Fruit fly (Drosophila melanogaster): Measurements from ENCODE around the gene r.

r gene

DNA sequence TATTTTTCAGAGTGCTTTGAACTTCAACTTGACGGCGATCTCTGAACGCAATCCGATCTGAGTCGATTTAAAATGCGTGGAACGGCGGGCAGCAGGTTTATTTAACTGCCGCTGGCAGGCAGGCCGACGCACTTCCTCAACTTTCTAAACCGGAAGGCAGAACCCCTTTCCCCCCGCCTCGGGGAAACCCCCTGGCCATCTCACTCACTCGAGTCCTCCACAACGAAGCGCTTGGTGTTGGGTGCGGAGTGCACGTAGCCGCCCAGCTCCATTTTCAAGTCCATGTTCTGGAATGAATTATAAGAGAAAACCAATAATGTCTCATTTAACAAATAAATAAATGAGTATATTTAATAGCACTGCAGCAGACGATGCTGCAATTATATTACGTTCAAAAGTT is 14.7 kb downstream of the r start:
- TF ChIP-seq CG6792 (GFP tag; optimal IDR thresholded peaks at IDR 0.05) (no peak), cyc (GFP tag; optimal IDR thresholded peaks at IDR 0.05) (no peak), CG3919 (GFP tag; optimal IDR thresholded peaks at IDR 0.05) (no peak), eg (GFP tag; IDR thresholded peaks at IDR 0.05) (no peak; the same call in 2 of the 3 replicates), OdsH (GFP tag; optimal IDR thresholded peaks at IDR 0.05) (no peak), CG10631 (GFP tag; optimal IDR thresholded peaks at IDR 0.05) (no peak), CG11762 (GFP tag; optimal IDR thresholded peaks at IDR 0.05; ENCODE audit: insufficient read depth) (no peak), CG34406 (GFP tag; optimal IDR thresholded peaks at IDR 0.05) (no peak), Blimp-1 (GFP tag; optimal IDR thresholded peaks at IDR 0.05) (no peak), CG1621 (tag; optimal IDR thresholded peaks at IDR 0.05) (no peak), CG3032 (tag; optimal IDR thresholded peaks at IDR 0.05) (no peak), Met (GFP tag; optimal IDR thresholded peaks at IDR 0.05) (peak; percentile 4), Eip78C (GFP tag) (peak; percentile 51)

DNA sequence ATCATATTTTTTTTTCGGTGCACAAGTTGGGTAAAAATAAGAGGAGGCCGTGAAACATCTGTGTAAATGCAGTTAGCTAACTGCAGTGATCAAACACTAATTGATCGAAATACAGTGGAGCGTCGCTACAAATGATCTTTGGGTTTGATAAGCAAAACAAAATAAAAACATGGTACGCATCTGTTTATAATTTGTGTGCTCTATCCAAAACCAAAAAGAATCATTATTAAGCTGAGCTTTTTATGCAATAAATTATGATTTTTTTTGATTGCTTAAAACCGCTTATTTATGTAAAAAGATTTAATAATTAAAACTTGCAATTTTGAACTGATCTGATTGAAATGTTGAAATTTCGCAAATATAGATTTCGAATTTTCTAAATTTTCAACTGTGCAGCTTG is 15.1 kb downstream of the r start:
- TF ChIP-seq lz (GFP tag; optimal IDR thresholded peaks at IDR 0.05), result peak; percentile 13
- no peak for TF ChIP-seq CG1621 (tag; optimal IDR thresholded peaks at IDR 0.05)
- peak; percentile 31; the same call in 1 of the 3 replicates for TF ChIP-seq CG8119 (GFP tag; IDR thresholded peaks at IDR 0.05)
- peak; percentile 34 for TF ChIP-seq Smox (GFP tag; optimal IDR thresholded peaks at IDR 0.05)
- TF ChIP-seq esn (GFP tag; optimal IDR thresholded peaks at IDR 0.05), result peak; percentile 47
- no peak for TF ChIP-seq Eip75B (GFP tag; optimal IDR thresholded peaks at IDR 0.05)
- peak; percentile 32 for TF ChIP-seq CG6276 (GFP tag; optimal IDR thresholded peaks at IDR 0.05)
- peak; percentile 27 for TF ChIP-seq achi (GFP tag; optimal IDR thresholded peaks at IDR 0.05)
- TF ChIP-seq CG32006 (GFP tag; optimal IDR thresholded peaks at IDR 0.05), result peak; percentile 64
- peak; percentile 37 for TF ChIP-seq pdm3 (GFP tag; optimal IDR thresholded peaks at IDR 0.05)
- no peak for TF ChIP-seq CG11902 (GFP tag; optimal IDR thresholded peaks at IDR 0.05)
- TF ChIP-seq CG31627 (GFP tag; optimal IDR thresholded peaks at IDR 0.05), result peak; percentile 29
- peak; percentile 29 for TF ChIP-seq Hr39 (GFP tag; optimal IDR thresholded peaks at IDR 0.05)
- peak; percentile 6 for TF ChIP-seq Sox102F (GFP tag; optimal IDR thresholded peaks at IDR 0.05)
- peak; percentile 14 for TF ChIP-seq OdsH (GFP tag; optimal IDR thresholded peaks at IDR 0.05)
- TF ChIP-seq Hr4 (GFP tag; optimal IDR thresholded peaks at IDR 0.05), result peak; percentile 35
- no peak for TF ChIP-seq Eip93F (GFP tag; optimal IDR thresholded peaks at IDR 0.05)
- TF ChIP-seq spab (GFP tag; optimal IDR thresholded peaks at IDR 0.05), result no peak
- TF ChIP-seq CG9139 (GFP tag; optimal IDR thresholded peaks at IDR 0.05), result no peak
- no peak for TF ChIP-seq svp (GFP tag)
- TF ChIP-seq dsx (GFP tag; optimal IDR thresholded peaks at IDR 0.05; ENCODE audit: poor library complexity, severe bottlenecking), result no peak
- TF ChIP-seq Eip78C (GFP tag), result peak; percentile 45
- TF ChIP-seq cyc (GFP tag; optimal IDR thresholded peaks at IDR 0.05), result peak; percentile 33
- peak in 1 of 2 experiments; percentile 9 for TF ChIP-seq salr (GFP tag; optimal IDR thresholded peaks at IDR 0.05)
- no peak for TF ChIP-seq topi (GFP tag; optimal IDR thresholded peaks at IDR 0.05)

DNA sequence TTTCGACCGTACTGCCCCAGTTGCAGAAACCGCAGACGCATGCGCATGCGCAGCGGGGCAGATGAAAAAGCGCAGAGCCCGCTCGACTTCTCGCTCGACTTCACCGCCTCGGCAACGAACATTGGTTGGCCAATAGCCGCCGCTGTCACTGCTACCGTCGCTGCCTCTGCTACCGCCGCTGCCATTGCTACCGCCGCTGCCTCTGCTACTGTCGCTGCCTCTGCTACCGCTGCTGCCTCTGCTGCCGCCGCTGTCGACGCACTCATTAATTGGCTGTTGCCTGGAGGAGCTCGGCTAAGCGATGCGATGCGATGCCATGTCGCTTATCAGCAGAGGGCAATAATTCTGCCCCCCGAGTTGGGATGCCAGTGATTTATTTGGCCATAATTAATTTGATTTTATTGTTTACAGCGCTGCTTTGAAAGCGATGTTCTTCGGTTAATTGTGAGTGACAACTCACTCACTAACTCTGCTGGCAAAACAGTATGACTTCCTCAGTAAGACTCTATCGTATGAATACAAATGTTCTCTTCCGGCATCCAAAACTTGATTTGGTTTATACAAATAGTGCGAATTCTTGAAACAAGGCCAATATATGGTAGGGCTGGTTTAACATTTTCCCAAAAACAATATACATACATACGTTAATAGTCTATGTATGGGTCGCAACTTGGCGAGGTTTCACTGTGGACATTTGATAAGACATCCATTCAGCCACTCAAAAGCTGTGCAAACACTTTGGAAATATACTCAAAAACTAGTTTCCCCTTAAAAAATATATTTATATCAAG is 15.7 kb downstream of the r start:
- peak; percentile 10 for TF ChIP-seq OdsH (GFP tag; optimal IDR thresholded peaks at IDR 0.05)
- no peak for TF ChIP-seq net (GFP tag; optimal IDR thresholded peaks at IDR 0.05)
- no peak for TF ChIP-seq CG11294 (GFP tag; IDR thresholded peaks at IDR 0.05)
- peak; percentile 40 for TF ChIP-seq Met (GFP tag; optimal IDR thresholded peaks at IDR 0.05)
- TF ChIP-seq topi (GFP tag; optimal IDR thresholded peaks at IDR 0.05), result peak; percentile 8
- no peak for TF ChIP-seq CG9139 (GFP tag; optimal IDR thresholded peaks at IDR 0.05)
- TF ChIP-seq salr (GFP tag; optimal IDR thresholded peaks at IDR 0.05), result no peak
- peak; percentile 6 for TF ChIP-seq lz (GFP tag; optimal IDR thresholded peaks at IDR 0.05)
- TF ChIP-seq CG3032 (tag; optimal IDR thresholded peaks at IDR 0.05), result no peak
- peak; percentile 32 for TF ChIP-seq CG31627 (GFP tag; optimal IDR thresholded peaks at IDR 0.05)
- no peak for TF ChIP-seq CG6276 (GFP tag; optimal IDR thresholded peaks at IDR 0.05)
- no peak for TF ChIP-seq CG6163 (GFP tag; IDR thresholded peaks at IDR 0.05)
- no peak for TF ChIP-seq Ets96B (tag; optimal IDR thresholded peaks at IDR 0.05)
- TF ChIP-seq Blimp-1 (GFP tag; optimal IDR thresholded peaks at IDR 0.05), result no peak
- TF ChIP-seq fd59A (GFP tag; optimal IDR thresholded peaks at IDR 0.05), result no peak
- no peak for TF ChIP-seq CG10669 (GFP tag; optimal IDR thresholded peaks at IDR 0.05)
- no peak for TF ChIP-seq CG11902 (GFP tag; optimal IDR thresholded peaks at IDR 0.05)
- peak; percentile 22 for TF ChIP-seq Sox102F (GFP tag; optimal IDR thresholded peaks at IDR 0.05)
- peak; percentile 90 for TF ChIP-seq svp (GFP tag)
- TF ChIP-seq fkh (GFP tag; optimal IDR thresholded peaks at IDR 0.05), result peak; percentile 1
- no peak for TF ChIP-seq achi (GFP tag; optimal IDR thresholded peaks at IDR 0.05)
- no peak for TF ChIP-seq fd85E (GFP tag; optimal IDR thresholded peaks at IDR 0.05)
- TF ChIP-seq CG8119 (GFP tag; IDR thresholded peaks at IDR 0.05), result no peak
- TF ChIP-seq spab (GFP tag; optimal IDR thresholded peaks at IDR 0.05), result no peak
- TF ChIP-seq Hr39 (GFP tag; optimal IDR thresholded peaks at IDR 0.05), result peak; percentile 28
- peak; percentile 16 for TF ChIP-seq Hr4 (GFP tag; optimal IDR thresholded peaks at IDR 0.05)
- peak; percentile 63 for TF ChIP-seq Eip78C (GFP tag)
- no peak for TF ChIP-seq CG16779 (tag; optimal IDR thresholded peaks at IDR 0.05)
- TF ChIP-seq vri (GFP tag; optimal IDR thresholded peaks at IDR 0.05), result no peak
